Worm (Caenorhabditis elegans): ENCODE data around the gene srx-131.

- TF ChIP-seq nhr-77 (tag; optimal IDR thresholded peaks at IDR 0.05) (no peak), nhr-11 (tag; optimal IDR thresholded peaks at IDR 0.05) (no peak), nhr-25 (tag; optimal IDR thresholded peaks at IDR 0.05) (no peak)
Measured at ce11 chrV:13799190-13799589, 46.0 kb upstream of the srx-131 start.
